Fruit fly (Drosophila melanogaster): ENCODE results near the gene CG33080.

The CG33080 gene

dm6 chrX:5764001-5764892 is 46.7 kb upstream of the CG33080 start, which contains the start of the genes MAPk-Ak2 and CG42699 (continued):
- peak; percentile 47 for TF ChIP-seq CG4617 (GFP tag; optimal IDR thresholded peaks at IDR 0.05; ENCODE audit: borderline replicate concordance)
- no peak for TF ChIP-seq esg (GFP tag; conservative IDR thresholded peaks at IDR 0.05)
- peak; percentile 70; the same call in 2 of the 3 replicates for TF ChIP-seq CG11456 (GFP tag; IDR thresholded peaks at IDR 0.05)
- no peak for TF ChIP-seq dan (GFP tag; IDR thresholded peaks at IDR 0.05)
- peak; percentile 79 for TF ChIP-seq CG6791 (GFP tag; IDR thresholded peaks at IDR 0.05; ENCODE audit: partially characterized antibody)
- TF ChIP-seq sc (optimal IDR thresholded peaks at IDR 0.05), result no peak
- TF ChIP-seq sc (GFP tag; optimal IDR thresholded peaks at IDR 0.05), result peak; percentile 69
- peak; percentile 54 for TF ChIP-seq Bteb2 (GFP tag; optimal IDR thresholded peaks at IDR 0.05)
- peak; percentile 71 for TF ChIP-seq ewg (GFP tag; optimal IDR thresholded peaks at IDR 0.05)
- TF ChIP-seq Sox100B (GFP tag; optimal IDR thresholded peaks at IDR 0.05), result peak; percentile 88
- peak; percentile 80 for TF ChIP-seq CG7556 (GFP tag; optimal IDR thresholded peaks at IDR 0.05)
- TF ChIP-seq CG6683 (GFP tag; optimal IDR thresholded peaks at IDR 0.05), result peak; percentile 70
- peak; percentile 87 for TF ChIP-seq CG15601 (tag; optimal IDR thresholded peaks at IDR 0.05)
- TF ChIP-seq CG18764 (GFP tag; optimal IDR thresholded peaks at IDR 0.05), result peak; percentile 80
- TF ChIP-seq CG14014 (GFP tag; IDR thresholded peaks at IDR 0.05), result peak; percentile 85; the same call in 1 of the 2 replicates
- peak; percentile 65 for TF ChIP-seq NK7.1 (GFP tag; optimal IDR thresholded peaks at IDR 0.05)
- no peak; the same call in 2 of the 3 replicates for TF ChIP-seq Mrtf (GFP tag; IDR thresholded peaks at IDR 0.05)
- TF ChIP-seq CG2678 (tag; optimal IDR thresholded peaks at IDR 0.05), result peak; percentile 81
- TF ChIP-seq CG7271 (tag; optimal IDR thresholded peaks at IDR 0.05), result peak; percentile 25
- TF ChIP-seq CG3995 (GFP tag; optimal IDR thresholded peaks at IDR 0.05), result peak; percentile 77
- peak; percentile 30 for TF ChIP-seq Dp (GFP tag; optimal IDR thresholded peaks at IDR 0.05)
- TF ChIP-seq shn (GFP tag; optimal IDR thresholded peaks at IDR 0.05), result peak; percentile 71
- peak; percentile 75 for TF ChIP-seq pb (GFP tag; optimal IDR thresholded peaks at IDR 0.05)
- no peak for TF ChIP-seq usp (GFP tag; optimal IDR thresholded peaks at IDR 0.05)
- peak; percentile 63 for TF ChIP-seq chn (GFP tag; optimal IDR thresholded peaks at IDR 0.05)
- TF ChIP-seq CG17912 (GFP tag; optimal IDR thresholded peaks at IDR 0.05), result peak; percentile 92
- TF ChIP-seq ftz-f1 (GFP tag; optimal IDR thresholded peaks at IDR 0.05), result no peak
- TF ChIP-seq pum (GFP tag; optimal IDR thresholded peaks at IDR 0.05), result peak; percentile 45
- TF ChIP-seq br (optimal IDR thresholded peaks at IDR 0.05), result no peak
- peak; percentile 68 for TF ChIP-seq tna (GFP tag; IDR thresholded peaks at IDR 0.05; ENCODE audit: partially characterized antibody)
- peak; percentile 61 for TF ChIP-seq CG7928 (GFP tag; optimal IDR thresholded peaks at IDR 0.05)
- TF ChIP-seq salm (tag; optimal IDR thresholded peaks at IDR 0.05), result peak; percentile 62
- no peak for TF ChIP-seq Chrac-16 (GFP tag; optimal IDR thresholded peaks at IDR 0.05)
- TF ChIP-seq CG7357 (GFP tag; IDR thresholded peaks at IDR 0.05), result no peak
- peak; percentile 85 for TF ChIP-seq CG8089 (GFP tag; optimal IDR thresholded peaks at IDR 0.05)
- peak; percentile 45; the same call in 1 of the 2 replicates for TF ChIP-seq ap (GFP tag; IDR thresholded peaks at IDR 0.05)
- peak; percentile 80 for TF ChIP-seq Hey (tag; optimal IDR thresholded peaks at IDR 0.05)
- TF ChIP-seq CG8478 (optimal IDR thresholded peaks at IDR 0.05), result no peak
- 0 out of 2 replicates have a peak, but pooled peaks have one; percentile 31 for TF ChIP-seq CG6689 (GFP tag; IDR thresholded peaks at IDR 0.05)
- peak; percentile 82 for TF ChIP-seq Side (GFP tag; optimal IDR thresholded peaks at IDR 0.05)
- TF ChIP-seq E2f1 (GFP tag; IDR thresholded peaks at IDR 0.05), result peak; percentile 48; the same call in 1 of the 2 replicates
- TF ChIP-seq sisA (GFP tag; IDR thresholded peaks at IDR 0.05), result no peak
- no peak for TF ChIP-seq Hr39 (optimal IDR thresholded peaks at IDR 0.05)
- peak; percentile 89 for TF ChIP-seq CG4328 (GFP tag; optimal IDR thresholded peaks at IDR 0.05)
- peak; percentile 62 for TF ChIP-seq Hand (GFP tag; optimal IDR thresholded peaks at IDR 0.05)
- TF ChIP-seq CG7987 (GFP tag; optimal IDR thresholded peaks at IDR 0.05), result peak; percentile 95
- TF ChIP-seq Nf-YC (tag; optimal IDR thresholded peaks at IDR 0.05), result peak; percentile 56
- TF ChIP-seq CG11696 (GFP tag; IDR thresholded peaks at IDR 0.05), result peak; percentile 62
- TF ChIP-seq sens-2 (GFP tag; IDR thresholded peaks at IDR 0.05), result 0 out of 2 replicates have a peak, but pooled peaks have one; percentile 37
- TF ChIP-seq Nf-YA (GFP tag; IDR thresholded peaks at IDR 0.05), result peak; percentile 79

All from whole organism, embryonic.